Worm (Caenorhabditis elegans) whole organism, late embryonic: Measurements from ENCODE around the gene C29E4.15.

ENCODE experiments used
- C38D4.7 ChIP-seq: fragments of 200-800 bp; sonication (Bioruptor generic); optimal IDR thresholded peaks from 2 replicates; lab custom pipeline; 2018; ENCODE audit warnings: mild to moderate bottlenecking, missing genetic modification characterization, moderate library complexity, missing compliant biosample characterization
- F13H6.1 ChIP-seq: sonication (generic microtip); optimal IDR thresholded peaks from 2 replicates; lab custom pipeline; 2016; ENCODE audit warnings: missing genetic modification characterization, missing compliant biosample characterization
- K09A11.1 ChIP-seq: sonication (generic microtip); optimal IDR thresholded peaks from 2 replicates; lab custom pipeline; 2017; ENCODE audit warnings: antibody characterized with exemption, mild to moderate bottlenecking, missing genetic modification characterization, missing compliant biosample characterization; ENCODE audit not compliant: insufficient read depth
- Y22D7AL.16 ChIP-seq: sonication (generic microtip); optimal IDR thresholded peaks from 2 replicates; lab custom pipeline; 2016; ENCODE audit warnings: missing genetic modification characterization, missing compliant biosample characterization
- ahr-1 ChIP-seq: sonication (generic microtip); optimal IDR thresholded peaks from 2 replicates; lab custom pipeline; 2016; ENCODE audit warnings: missing genetic modification characterization, missing compliant biosample characterization
- ama-1 ChIP-seq: fragments of 150-350 bp; optimal IDR thresholded peaks from 2 replicates; lab custom pipeline; 2014
- ceh-19 ChIP-seq: fragments of 200-800 bp; sonication (Bioruptor generic); optimal IDR thresholded peaks from 2 replicates; lab custom pipeline; 2018; ENCODE audit warnings: mild to moderate bottlenecking, missing genetic modification characterization, missing compliant biosample characterization
- ceh-2 ChIP-seq: sonication (generic microtip); optimal IDR thresholded peaks from 2 replicates; lab custom pipeline; 2016; ENCODE audit warnings: missing genotype, missing genetic modification characterization, missing compliant biosample characterization
- ceh-22 ChIP-seq: sonication (generic microtip); optimal IDR thresholded peaks from 2 replicates; lab custom pipeline; 2017; ENCODE audit warnings: missing biosample characterization, missing genetic modification characterization
- ceh-24 ChIP-seq: sonication (generic microtip); optimal IDR thresholded peaks from 2 replicates; lab custom pipeline; 2016; ENCODE audit warnings: mild to moderate bottlenecking, missing genetic modification characterization, missing compliant biosample characterization
- ceh-30 ChIP-seq: fragments of 150-350 bp; optimal IDR thresholded peaks from 2 replicates; lab custom pipeline; 2014; ENCODE audit warnings: missing biosample characterization, missing genetic modification characterization
- ceh-31 ChIP-seq: sonication (generic microtip); optimal IDR thresholded peaks from 2 replicates; lab custom pipeline; 2016; ENCODE audit warnings: missing genetic modification characterization, missing compliant biosample characterization
- ceh-45 ChIP-seq: fragments of 200-800 bp; sonication (Bioruptor generic); IDR thresholded peaks from 2 replicates; pipeline ENCODE4 v1.3.6; 2022; ENCODE audit warnings: missing genetic modification reagents, missing genetic modification characterization, missing compliant biosample characterization
- ceh-9 ChIP-seq: sonication (generic microtip); optimal IDR thresholded peaks from 2 replicates; lab custom pipeline; 2016; ENCODE audit warnings: mild to moderate bottlenecking, missing genetic modification characterization, inconsistent platforms, missing compliant biosample characterization
- elt-4 ChIP-seq: sonication (generic microtip); optimal IDR thresholded peaks from 2 replicates; lab custom pipeline; 2016; ENCODE audit warnings: missing genetic modification characterization, missing compliant biosample characterization
- fkh-10 ChIP-seq: fragments of 150-350 bp; optimal IDR thresholded peaks from 2 replicates; lab custom pipeline; 2014; ENCODE audit warnings: missing biosample characterization, missing genetic modification reagents, missing genetic modification characterization
- gmeb-2 ChIP-seq: sonication (generic microtip); optimal IDR thresholded peaks from 2 replicates; lab custom pipeline; 2016; ENCODE audit warnings: missing genetic modification characterization, inconsistent platforms, missing compliant biosample characterization
- hlh-30 ChIP-seq: sonication (generic microtip); optimal IDR thresholded peaks from 2 replicates; lab custom pipeline; 2017; ENCODE audit warnings: antibody characterized with exemption, missing genetic modification characterization, missing compliant biosample characterization; ENCODE audit not compliant: insufficient read depth
- hlh-8 ChIP-seq: sonication (generic microtip); optimal IDR thresholded peaks from 2 replicates; lab custom pipeline; 2016; ENCODE audit warnings: missing genotype, missing genetic modification characterization, missing compliant biosample characterization
- lim-6 ChIP-seq: sonication (generic microtip); optimal IDR thresholded peaks from 2 replicates; lab custom pipeline; 2016; ENCODE audit warnings: missing genetic modification characterization, missing compliant biosample characterization
- lin-11 ChIP-seq: fragments of 200-800 bp; sonication (Bioruptor generic); optimal IDR thresholded peaks from 2 replicates; lab custom pipeline; 2018; ENCODE audit warnings: mild to moderate bottlenecking, missing genetic modification characterization, missing compliant biosample characterization
- nfya-1 ChIP-seq: sonication (generic microtip); optimal IDR thresholded peaks from 2 replicates; lab custom pipeline; 2017; ENCODE audit warnings: missing genetic modification characterization, mild to moderate bottlenecking, missing compliant biosample characterization, antibody characterized with exemption, moderate library complexity
- nhr-11 ChIP-seq: fragments of 150-350 bp; optimal IDR thresholded peaks from 2 replicates; lab custom pipeline; 2014; ENCODE audit warnings: missing biosample characterization, missing genetic modification characterization
- nhr-232 ChIP-seq: sonication (generic microtip); optimal IDR thresholded peaks from 2 replicates; lab custom pipeline; 2016; ENCODE audit warnings: missing genetic modification characterization, missing compliant biosample characterization
- odd-2 ChIP-seq: sonication (generic microtip); optimal IDR thresholded peaks from 2 replicates; lab custom pipeline; 2017; ENCODE audit warnings: antibody characterized with exemption, mild to moderate bottlenecking, missing genetic modification characterization, missing compliant biosample characterization
- pha-2 ChIP-seq: sonication (generic microtip); optimal IDR thresholded peaks from 2 replicates; lab custom pipeline; 2017; ENCODE audit warnings: mild to moderate bottlenecking, missing genetic modification characterization, missing compliant biosample characterization
- pha-4 ChIP-seq: fragments of 150-350 bp; optimal IDR thresholded peaks from 2 replicates; lab custom pipeline; 2018; ENCODE audit warnings: missing biosample characterization, missing genetic modification reagents, missing genetic modification characterization
- ref-2 ChIP-seq: sonication (generic microtip); optimal IDR thresholded peaks from 2 replicates; lab custom pipeline; 2016; ENCODE audit warnings: missing genetic modification characterization, missing compliant biosample characterization
- rnt-1 ChIP-seq: sonication (generic microtip); optimal IDR thresholded peaks from 2 replicates; lab custom pipeline; 2016; ENCODE audit warnings: missing genetic modification characterization, missing compliant biosample characterization
- sox-4 ChIP-seq: sonication (generic microtip); optimal IDR thresholded peaks from 2 replicates; lab custom pipeline; 2017; ENCODE audit warnings: mild to moderate bottlenecking, missing genetic modification characterization, inconsistent platforms, missing compliant biosample characterization
- tbx-2 ChIP-seq: sonication (generic microtip); optimal IDR thresholded peaks from 2 replicates; lab custom pipeline; 2016; ENCODE audit warnings: missing genetic modification characterization, missing compliant biosample characterization
- ttx-3 ChIP-seq: sonication (generic microtip); optimal IDR thresholded peaks from 2 replicates; lab custom pipeline; 2016; ENCODE audit warnings: missing genetic modification reagents, missing genetic modification characterization, missing compliant biosample characterization
- unc-42 ChIP-seq: sonication (generic microtip); optimal IDR thresholded peaks from 2 replicates; lab custom pipeline; 2016; ENCODE audit warnings: missing genotype, missing genetic modification characterization, missing compliant biosample characterization
- unc-55 ChIP-seq: sonication (generic microtip); optimal IDR thresholded peaks from 2 replicates; lab custom pipeline; 2017; ENCODE audit warnings: missing biosample characterization, missing genetic modification reagents, missing genetic modification characterization
- zip-5 ChIP-seq: sonication (generic microtip); optimal IDR thresholded peaks from 2 replicates; lab custom pipeline; 2016; ENCODE audit warnings: missing genetic modification characterization, missing compliant biosample characterization
- ztf-16 ChIP-seq: sonication (generic microtip); optimal IDR thresholded peaks from 2 replicates; lab custom pipeline; 2017; ENCODE audit warnings: missing genetic modification characterization, missing compliant biosample characterization

C29E4.15 gene

ce11 chrIII:7952077-7952765 lies at the start of gene C29E4.15:
Gene C29E4.15 (plus strand): TSS chrIII:7952623.
- no peak for TF ChIP-seq nfya-1 (tag; lab: Kevin White, UChicago)
- no peak for TF ChIP-seq hlh-30 (tag; lab: Kevin White, UChicago)
- TF ChIP-seq unc-42 (tag; lab: Kevin White, UChicago) = peak; percentile 19
- no peak for TF ChIP-seq C38D4.7 (GFP tag; lab: Kevin White, UChicago)
- no peak for TF ChIP-seq ceh-45 (GFP tag; lab: Robert Waterston, UW)
- no peak for TF ChIP-seq ceh-9 (tag; lab: Kevin White, UChicago)
- TF ChIP-seq gmeb-2 (tag; lab: Kevin White, UChicago) = no peak
- TF ChIP-seq ceh-2 (tag; lab: Kevin White, UChicago) = no peak
- TF ChIP-seq, all 69 proteins: peak for 1

DNA sequence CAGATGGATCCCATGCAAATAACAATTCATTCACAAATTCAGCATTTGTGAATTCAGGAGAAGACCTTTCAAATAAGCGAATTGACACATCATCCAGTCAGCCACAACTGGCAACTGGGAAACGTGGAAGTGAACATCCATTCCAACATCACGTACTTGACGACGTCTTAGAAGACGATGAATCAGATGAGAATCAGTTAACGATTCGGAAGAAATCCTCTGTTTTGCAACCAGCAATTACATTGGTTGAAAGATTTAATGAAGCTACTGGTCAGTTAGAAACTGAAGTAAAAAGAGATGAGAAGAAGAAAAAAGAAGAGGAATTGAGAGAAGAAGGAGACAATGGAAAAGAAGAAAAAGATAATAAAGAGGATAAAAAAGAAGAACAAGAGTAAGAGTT lies 49.0 kb upstream of the C29E4.15 start:
- TF ChIP-seq nhr-232 (tag; lab: Kevin White, UChicago) (no peak), ztf-16 (tag; lab: Kevin White, UChicago) (no peak), pha-2 (tag; lab: Kevin White, UChicago) (no peak), lin-11 (no peak), F13H6.1 (no peak), ceh-19 (no peak), elt-4 (tag; lab: Kevin White, UChicago) (no peak), zip-5 (tag; lab: Kevin White, UChicago) (no peak), ahr-1 (tag; lab: Kevin White, UChicago) (no peak)

DNA sequence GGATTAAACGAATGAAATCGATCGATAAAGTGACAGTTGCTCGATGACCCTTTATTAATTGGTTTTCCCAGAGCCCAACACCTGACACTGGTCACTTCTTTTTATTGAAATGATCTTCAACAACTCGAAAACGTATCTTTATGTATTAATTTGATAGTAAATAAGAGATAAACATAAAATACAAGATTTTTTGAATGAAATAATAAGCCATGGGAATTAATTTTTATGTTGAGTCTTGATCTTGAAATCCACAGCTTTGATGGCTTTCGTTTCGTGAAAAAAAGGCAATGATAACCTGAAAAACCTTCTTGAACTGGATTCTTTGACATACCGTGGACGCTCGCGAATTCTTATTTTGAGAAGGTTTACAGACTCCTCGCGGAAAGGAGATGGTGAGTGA lies 44.9 kb upstream of the C29E4.15 start, which contains the start of gene pcp-5:
Gene pcp-5 (minus strand): TSS at position 101 of the 400 bp plus-strand sequence.
- no peak for TF ChIP-seq C38D4.7 (GFP tag; lab: Kevin White, UChicago)
- peak; percentile 6 for TF ChIP-seq unc-55 (GFP tag; lab: Kevin White, UChicago)

ce11 chrIII:7909263-7909662 lies 43.2 kb upstream of the C29E4.15 start, which contains the start of gene ZK688.1:
Gene ZK688.1 (plus strand): TSS chrIII:7909563.
- no peak for TF ChIP-seq F13H6.1
- no peak for TF ChIP-seq tbx-2 (tag; lab: Kevin White, UChicago)
- TF ChIP-seq ref-2 (tag; lab: Kevin White, UChicago) = no peak
- TF ChIP-seq hlh-8 (tag; lab: Kevin White, UChicago) = no peak
- TF ChIP-seq ztf-16 (tag; lab: Kevin White, UChicago) = no peak
- no peak for TF ChIP-seq pha-4
- no peak for TF ChIP-seq sox-4 (tag; lab: Kevin White, UChicago)
- no peak for TF ChIP-seq nhr-11 (tag; lab: Kevin White, UChicago)

DNA sequence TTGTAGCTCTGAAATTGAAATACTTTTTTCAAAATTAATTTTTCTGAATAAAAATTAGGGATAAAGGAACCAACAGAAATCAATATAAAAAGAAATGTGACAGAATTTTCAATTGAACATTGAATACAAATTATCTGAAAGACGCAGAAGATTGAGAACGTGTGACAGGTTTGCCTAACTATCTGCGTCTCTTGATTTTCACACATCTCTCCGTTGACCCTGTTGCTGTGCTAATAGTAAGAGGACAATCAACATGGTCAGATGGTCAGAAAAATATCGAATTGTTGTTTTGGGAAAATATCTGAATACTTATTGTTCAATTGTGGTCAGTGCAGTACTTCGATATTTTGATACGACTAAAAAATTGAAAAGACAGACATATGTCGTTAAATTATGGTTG lies 40.8 kb upstream of the C29E4.15 start, which contains the start of gene ZK688.7:
Gene ZK688.7 (minus strand): TSS at position 14 of the 400 bp plus-strand sequence.
- TF ChIP-seq elt-4 (tag; lab: Kevin White, UChicago) = no peak
- TF ChIP-seq ceh-24 = no peak
- TF ChIP-seq ceh-22 (tag; lab: Kevin White, UChicago) = no peak
- no peak for TF ChIP-seq ceh-19
- TF ChIP-seq hlh-30 (tag; lab: Kevin White, UChicago) = peak; percentile 81

DNA sequence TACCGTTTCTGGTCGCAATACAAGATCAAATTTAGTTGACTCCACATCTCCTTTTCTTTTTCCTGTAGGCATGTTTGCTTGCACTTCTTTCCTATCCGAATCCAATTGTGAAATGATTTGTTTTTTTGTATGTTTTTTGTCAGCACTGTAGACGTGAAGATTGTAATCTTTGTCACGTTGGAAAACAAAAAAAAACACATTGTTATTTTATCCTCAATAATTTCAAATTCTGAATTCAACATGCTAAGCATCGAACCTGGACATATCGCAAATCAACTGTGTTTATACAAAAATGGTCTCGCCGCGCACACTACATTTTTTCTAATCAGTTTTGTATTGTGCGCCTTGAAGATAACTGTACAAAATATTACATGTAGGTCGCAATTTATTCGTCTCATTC lies 38.9 kb upstream of the C29E4.15 start, which contains the start of gene ZK688.12:
Gene ZK688.12 (minus strand): TSS at position 101 of the 400 bp plus-strand sequence.
- TF ChIP-seq ceh-31 (tag; lab: Kevin White, UChicago) (no peak), ceh-45 (GFP tag; lab: Robert Waterston, UW) (no peak), odd-2 (no peak), Y22D7AL.16 (no peak), ama-1 (no peak), ttx-3 (tag; lab: Kevin White, UChicago) (no peak), K09A11.1 (tag; lab: Kevin White, UChicago) (no peak), ceh-22 (tag; lab: Kevin White, UChicago) (no peak), hlh-30 (tag; lab: Kevin White, UChicago) (no peak), ceh-30 (tag; lab: Kevin White, UChicago) (no peak), unc-42 (tag; lab: Kevin White, UChicago) (no peak), ahr-1 (tag; lab: Kevin White, UChicago) (no peak), rnt-1 (no peak), fkh-10 (GFP tag; lab: Kevin White, UChicago) (no peak), hlh-8 (tag; lab: Kevin White, UChicago) (no peak), lim-6 (tag; lab: Kevin White, UChicago) (no peak)
